Worm (Caenorhabditis elegans) whole organism, L2 larva: ENCODE data around the gene deb-1.

Source experiments
- C34F6.9 ChIP-seq: fragments of 150-350 bp; optimal IDR thresholded peaks from 2 replicates; lab custom pipeline; 2014; ENCODE audit warnings: missing biosample characterization, missing genetic modification characterization
- F13H6.1 ChIP-seq: sonication (generic microtip); optimal IDR thresholded peaks from 2 replicates; lab custom pipeline; 2016; ENCODE audit warnings: missing genetic modification characterization, missing compliant biosample characterization
- R02D3.7 ChIP-seq: fragments of 150-350 bp; optimal IDR thresholded peaks from 2 replicates; lab custom pipeline; 2014; ENCODE audit warnings: missing biosample characterization, missing genetic modification characterization
- Y55F3AM.14 ChIP-seq: fragments of 200-800 bp; sonication (Bioruptor generic); optimal IDR thresholded peaks from 2 replicates; lab custom pipeline; 2018; ENCODE audit warnings: mild to moderate bottlenecking, missing genetic modification characterization, missing compliant biosample characterization
- ZK546.5 ChIP-seq: sonication (generic microtip); optimal IDR thresholded peaks from 2 replicates; lab custom pipeline; 2017; ENCODE audit warnings: missing biosample characterization, missing genetic modification characterization
- alr-1 ChIP-seq: fragments of 150-350 bp; optimal IDR thresholded peaks from 2 replicates; lab custom pipeline; 2014; ENCODE audit warnings: missing biosample characterization, missing genetic modification characterization
- ama-1 ChIP-seq: fragments of 150-350 bp; optimal IDR thresholded peaks from 2 replicates; lab custom pipeline; 2018; ENCODE audit warnings: inconsistent platforms
- ceh-16 ChIP-seq: fragments of 150-350 bp; optimal IDR thresholded peaks from 2 replicates; lab custom pipeline; 2014; ENCODE audit warnings: missing biosample characterization, missing genetic modification characterization
- ceh-82 ChIP-seq: fragments of 150-350 bp; optimal IDR thresholded peaks from 2 replicates; lab custom pipeline; 2014; ENCODE audit warnings: missing biosample characterization, missing genetic modification characterization
- crh-2 ChIP-seq: sonication (generic microtip); optimal IDR thresholded peaks from 2 replicates; lab custom pipeline; 2017; ENCODE audit warnings: missing biosample characterization, missing genetic modification characterization
- elt-1 ChIP-seq: fragments of 150-350 bp; optimal IDR thresholded peaks from 2 replicates; lab custom pipeline; 2014; ENCODE audit warnings: missing biosample characterization, missing genetic modification characterization
- elt-3 ChIP-seq: sonication (generic microtip); optimal IDR thresholded peaks from 2 replicates; lab custom pipeline; 2017; ENCODE audit warnings: missing biosample characterization, missing genetic modification characterization
- fos-1 ChIP-seq: fragments of 150-350 bp; optimal IDR thresholded peaks from 2 replicates; lab custom pipeline; 2014; ENCODE audit warnings: missing biosample characterization, missing genetic modification characterization
- gmeb-1 ChIP-seq: fragments of 150-350 bp; optimal IDR thresholded peaks from 2 replicates; lab custom pipeline; 2014; ENCODE audit warnings: missing biosample characterization, missing genetic modification characterization
- lin-11 ChIP-seq: fragments of 150-350 bp; sonication (generic microtip); optimal IDR thresholded peaks from 2 replicates; lab custom pipeline; 2014; ENCODE audit warnings: missing biosample characterization, missing genetic modification characterization, inconsistent platforms, mixed read lengths
- lin-13 ChIP-seq: fragments of 150-350 bp; optimal IDR thresholded peaks from 2 replicates; lab custom pipeline; 2014; ENCODE audit warnings: missing biosample characterization, missing genetic modification reagents, missing genetic modification characterization
- lin-39 ChIP-seq: fragments of 150-350 bp; optimal IDR thresholded peaks from 2 replicates; lab custom pipeline; 2014; ENCODE audit warnings: missing biosample characterization, missing genetic modification reagents, missing genetic modification characterization
- mbf-1 ChIP-seq: sonication (generic microtip); optimal IDR thresholded peaks from 2 replicates; lab custom pipeline; 2017; ENCODE audit warnings: missing biosample characterization, missing genetic modification characterization
- nhr-10 ChIP-seq: sonication (generic microtip); optimal IDR thresholded peaks from 2 replicates; lab custom pipeline; 2017; ENCODE audit warnings: missing biosample characterization, missing genetic modification characterization
- nhr-11 ChIP-seq: fragments of 150-350 bp; optimal IDR thresholded peaks from 2 replicates; lab custom pipeline; 2014; ENCODE audit warnings: missing biosample characterization, missing genetic modification characterization
- nhr-12 ChIP-seq: fragments of 150-350 bp; optimal IDR thresholded peaks from 2 replicates; lab custom pipeline; 2014; ENCODE audit warnings: missing biosample characterization, missing genetic modification characterization
- nhr-129 ChIP-seq: fragments of 150-350 bp; optimal IDR thresholded peaks from 2 replicates; lab custom pipeline; 2014; ENCODE audit warnings: missing biosample characterization, missing genetic modification characterization
- nhr-21 ChIP-seq: fragments of 150-350 bp; optimal IDR thresholded peaks from 2 replicates; lab custom pipeline; 2014; ENCODE audit warnings: missing biosample characterization, missing genetic modification characterization
- nhr-23 ChIP-seq: fragments of 150-350 bp; optimal IDR thresholded peaks from 2 replicates; lab custom pipeline; 2014; ENCODE audit warnings: missing biosample characterization, missing genetic modification reagents, missing genetic modification characterization
- nhr-237 ChIP-seq: fragments of 150-350 bp; optimal IDR thresholded peaks from 2 replicates; lab custom pipeline; 2014; ENCODE audit warnings: missing biosample characterization, missing genetic modification characterization
- nhr-6 ChIP-seq: fragments of 150-350 bp; optimal IDR thresholded peaks from 2 replicates; lab custom pipeline; 2014; ENCODE audit warnings: missing biosample characterization, missing genetic modification characterization
- nhr-77 ChIP-seq: fragments of 150-350 bp; optimal IDR thresholded peaks from 2 replicates; lab custom pipeline; 2014; ENCODE audit warnings: missing biosample characterization, missing genetic modification characterization
- skn-1 ChIP-seq: sonication (generic microtip); optimal IDR thresholded peaks from 2 replicates; lab custom pipeline; 2017; ENCODE audit warnings: missing biosample characterization, missing genetic modification characterization
- sma-3 ChIP-seq: sonication (generic microtip); optimal IDR thresholded peaks from 2 replicates; lab custom pipeline; 2016; ENCODE audit warnings: missing genetic modification reagents, missing genetic modification characterization, missing compliant biosample characterization
- sma-9 ChIP-seq, 2 experiments: fragments of 150-350 bp in 1 of 2; sonication (generic microtip) in 1 of 2; optimal IDR thresholded peaks; 2 replicates each; lab custom pipeline; 2014 to 2016; ENCODE audit warnings: missing genetic modification characterization in 2 of 2, mild to moderate bottlenecking in 1 of 2, missing biosample characterization in 1 of 2, missing compliant biosample characterization in 1 of 2, missing genetic modification reagents in 1 of 2, moderate library complexity in 1 of 2
- snpc-4 ChIP-seq: fragments of 150-350 bp; optimal IDR thresholded peaks from 2 replicates; lab custom pipeline; 2014; ENCODE audit warnings: missing biosample characterization, missing genetic modification characterization
- unc-39 ChIP-seq: fragments of 150-350 bp; optimal IDR thresholded peaks from 2 replicates; lab custom pipeline; 2014; ENCODE audit warnings: missing biosample characterization, missing genetic modification characterization
- unc-62 ChIP-seq: fragments of 150-350 bp; optimal IDR thresholded peaks from 2 replicates; lab custom pipeline; 2014; ENCODE audit warnings: missing biosample characterization, missing genetic modification reagents, missing genetic modification characterization
- zag-1 ChIP-seq: fragments of 150-350 bp; optimal IDR thresholded peaks from 2 replicates; lab custom pipeline; 2014; ENCODE audit warnings: missing biosample characterization, missing genetic modification characterization
- ztf-1 ChIP-seq: fragments of 200-800 bp; sonication (Bioruptor generic); conservative IDR thresholded peaks from 2 replicates; pipeline ENCODE4 v1.3.6; 2022; ENCODE audit warnings: missing genetic modification characterization, missing compliant biosample characterization

The deb-1 gene

DNA sequence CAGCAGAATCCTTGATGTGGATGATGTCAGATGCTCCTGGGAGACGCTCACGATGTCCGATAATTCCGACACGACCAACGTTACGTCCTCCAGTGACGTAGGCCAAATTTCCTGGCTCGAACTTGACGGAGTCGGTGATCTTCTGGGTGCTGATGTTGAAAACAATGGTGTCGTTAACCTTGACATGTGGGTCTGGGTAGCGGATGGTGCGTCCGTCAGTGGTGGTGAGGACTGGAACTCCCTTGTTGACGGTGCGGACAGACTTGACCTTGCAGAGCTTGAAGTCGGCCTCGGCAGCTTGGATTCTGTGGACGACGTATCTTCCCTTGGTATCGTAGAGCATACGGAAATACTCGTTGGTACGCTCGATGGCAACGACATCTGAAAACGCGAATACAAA, 10.1 kb downstream of the deb-1 start:
- no peak for TF ChIP-seq Y55F3AM.14 (GFP tag; lab: Kevin White, UChicago)
- TF ChIP-seq ceh-16 (tag; lab: Kevin White, UChicago), result no peak
- no peak for TF ChIP-seq sma-9 (GFP tag; optimal IDR thresholded peaks at IDR 0.05; lab: Kevin White, UChicago)
- TF ChIP-seq sma-9 (tag; optimal IDR thresholded peaks at IDR 0.05; lab: Kevin White, UChicago), result no peak
- TF ChIP-seq lin-11, result no peak

DNA sequence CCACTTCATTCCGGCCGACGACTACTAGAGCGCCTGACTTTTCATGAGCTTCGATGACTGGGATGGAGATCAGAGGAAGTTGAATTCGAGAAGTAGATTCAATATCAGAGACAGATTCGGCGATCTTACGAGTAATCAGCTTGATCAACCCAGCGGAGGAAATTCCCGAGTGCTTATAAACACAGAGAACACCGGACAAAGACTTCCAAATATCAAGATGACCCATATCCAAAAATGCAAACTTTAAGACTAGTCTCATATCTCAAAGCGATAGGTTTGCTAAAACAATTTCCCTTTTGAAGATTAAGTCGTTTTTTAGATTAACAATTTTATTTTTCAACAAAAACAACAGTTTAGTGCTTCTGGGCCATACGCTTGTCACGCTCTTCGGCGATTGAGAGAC, 10.7 kb downstream of the deb-1 start, which contains the start of gene Y43B11AR.3:
Y43B11AR.3 (minus strand) TSS at position 335 of the 403 bp plus-strand sequence.
- TF ChIP-seq nhr-11 (tag; lab: Kevin White, UChicago) (peak; percentile 33), nhr-10 (tag; lab: Kevin White, UChicago) (no peak), elt-3 (tag; lab: Kevin White, UChicago) (no peak), unc-39 (tag; lab: Kevin White, UChicago) (no peak), ama-1 (lab: Kevin White, UChicago) (peak; percentile 46), ZK546.5 (no peak), nhr-6 (tag; lab: Kevin White, UChicago) (no peak)
- TF ChIP-seq, all 48 proteins: peak for 2

DNA sequence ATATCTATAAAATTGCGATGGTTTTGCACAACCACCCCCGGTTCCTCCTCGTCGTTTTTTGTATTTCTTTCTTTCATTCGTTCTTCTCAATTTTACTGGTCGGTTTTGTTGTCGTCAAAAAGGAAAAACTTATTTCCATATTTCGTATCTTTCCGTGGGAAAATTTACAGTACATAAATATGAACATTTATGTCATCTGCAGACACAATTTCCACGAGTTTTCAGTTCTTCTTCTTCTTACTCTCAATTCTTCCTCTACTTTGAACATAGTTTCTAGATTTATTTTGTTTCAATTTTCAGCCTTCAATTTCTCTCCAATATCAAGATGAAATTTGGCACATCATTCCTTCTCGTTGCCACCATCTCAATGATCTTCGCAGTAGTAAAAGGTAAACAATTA, 12.9 kb downstream of the deb-1 start, which contains the start of gene Y43B11AR.1:
Y43B11AR.1 (plus strand) TSS at position 301 of the 400 bp plus-strand sequence.
- TF ChIP-seq fos-1 (tag; lab: Kevin White, UChicago) (no peak), Y55F3AM.14 (GFP tag; lab: Kevin White, UChicago) (no peak), ama-1 (lab: Kevin White, UChicago) (no peak), R02D3.7 (tag; lab: Kevin White, UChicago) (no peak), unc-62 (GFP tag; lab: Kevin White, UChicago) (no peak)

DNA sequence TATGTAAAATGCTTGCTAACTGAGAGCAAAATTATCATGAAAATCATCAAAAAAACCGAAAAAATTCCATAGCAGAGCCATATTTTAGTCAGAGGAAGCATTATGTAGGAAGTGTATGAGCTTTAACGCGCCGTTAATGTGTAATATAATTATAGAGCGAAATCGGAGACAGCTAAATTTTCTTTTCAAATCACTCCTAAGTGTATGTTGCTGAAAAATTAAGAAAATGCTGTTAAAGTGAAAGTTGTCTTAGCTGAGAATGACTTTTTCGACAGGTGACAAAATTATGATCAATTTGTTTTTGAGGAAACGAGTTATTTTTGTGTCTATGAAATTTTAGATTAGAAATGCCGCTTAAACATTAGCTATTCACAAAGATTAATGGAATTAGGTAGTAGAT, 19.0 kb downstream of the deb-1 start, which contains the start of gene srg-50:
srg-50 (minus strand) TSS at position 101 of the 400 bp plus-strand sequence.
- TF ChIP-seq nhr-12 (tag; lab: Kevin White, UChicago), result no peak
- TF ChIP-seq lin-11, result no peak
- TF ChIP-seq snpc-4 (tag; lab: Kevin White, UChicago), result no peak
- TF ChIP-seq C34F6.9 (tag; lab: Kevin White, UChicago), result no peak
- no peak for TF ChIP-seq lin-13 (GFP tag; lab: Kevin White, UChicago)
- no peak for TF ChIP-seq gmeb-1 (tag; lab: Kevin White, UChicago)
- no peak for TF ChIP-seq elt-1 (tag; lab: Kevin White, UChicago)
- TF ChIP-seq unc-62 (GFP tag; lab: Kevin White, UChicago), result no peak

DNA sequence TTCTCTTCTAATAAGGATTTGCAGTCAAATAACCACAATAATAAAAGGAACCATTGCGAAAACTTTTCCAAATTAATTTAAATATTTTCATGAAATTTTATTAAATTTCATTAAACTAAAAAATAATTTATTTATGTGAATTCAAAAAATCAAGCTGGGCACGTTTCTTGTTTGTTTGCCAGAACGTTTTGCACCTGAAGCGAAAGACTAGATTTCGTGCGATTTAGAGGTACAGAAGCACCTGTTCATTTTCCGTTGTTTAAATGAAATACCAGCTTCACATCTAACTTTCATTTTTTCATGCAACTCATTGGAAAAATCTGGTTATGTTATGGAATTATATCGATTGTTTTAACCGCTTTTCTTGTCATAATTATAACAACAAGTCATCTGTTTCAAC, 22.0 kb downstream of the deb-1 start, which contains the start of gene srg-48:
srg-48 (plus strand) TSS at position 301 of the 400 bp plus-strand sequence.
- no peak for TF ChIP-seq nhr-21 (tag; lab: Kevin White, UChicago)
- no peak for TF ChIP-seq nhr-23 (tag; lab: Kevin White, UChicago)
- TF ChIP-seq unc-62 (GFP tag; lab: Kevin White, UChicago), result no peak
- TF ChIP-seq nhr-77 (tag; lab: Kevin White, UChicago), result no peak
- TF ChIP-seq mbf-1, result no peak
- TF ChIP-seq ceh-82 (tag; lab: Kevin White, UChicago), result no peak
- TF ChIP-seq nhr-11 (tag; lab: Kevin White, UChicago), result no peak
- TF ChIP-seq unc-39 (tag; lab: Kevin White, UChicago), result no peak
- TF ChIP-seq ztf-1, result no peak
- no peak for TF ChIP-seq F13H6.1 (tag; lab: Kevin White, UChicago)
- TF ChIP-seq alr-1, result no peak
- TF ChIP-seq ama-1 (lab: Kevin White, UChicago), result no peak
- TF ChIP-seq nhr-129 (tag; lab: Kevin White, UChicago), result no peak
- no peak for TF ChIP-seq lin-11
- TF ChIP-seq zag-1 (tag; lab: Kevin White, UChicago), result no peak
- TF ChIP-seq elt-1 (tag; lab: Kevin White, UChicago), result no peak
- TF ChIP-seq crh-2 (tag; lab: Kevin White, UChicago), result no peak
- no peak for TF ChIP-seq nhr-10 (tag; lab: Kevin White, UChicago)
- TF ChIP-seq sma-9 (GFP tag; optimal IDR thresholded peaks at IDR 0.05; lab: Kevin White, UChicago), result no peak
- TF ChIP-seq sma-9 (tag; optimal IDR thresholded peaks at IDR 0.05; lab: Kevin White, UChicago), result no peak
- no peak for TF ChIP-seq gmeb-1 (tag; lab: Kevin White, UChicago)
- TF ChIP-seq, all 48 proteins: peak for 0

DNA sequence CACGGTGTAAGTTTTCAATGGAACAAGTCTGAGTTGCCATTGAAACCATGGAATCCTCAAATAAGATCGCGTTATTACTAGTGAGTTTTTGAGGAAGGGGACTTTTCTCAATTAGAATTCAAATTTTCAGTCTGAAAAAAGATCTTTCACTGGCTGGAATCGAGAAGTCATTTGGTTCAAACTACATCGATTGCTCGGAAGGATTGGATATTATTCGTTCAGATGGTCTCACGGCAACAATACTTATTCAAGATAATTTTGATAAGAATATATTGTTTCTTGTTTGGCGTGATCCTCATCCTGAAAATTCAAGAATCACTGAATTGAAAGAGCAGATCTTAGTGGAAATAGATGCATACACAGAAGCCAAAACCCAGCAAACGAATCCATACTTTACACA, 26.6 kb downstream of the deb-1 start:
- no peak for TF ChIP-seq crh-2 (tag; lab: Kevin White, UChicago)
- no peak for TF ChIP-seq ama-1 (lab: Kevin White, UChicago)
- no peak for TF ChIP-seq sma-3 (GFP tag; lab: Kevin White, UChicago)
- no peak for TF ChIP-seq lin-39 (tag; lab: Kevin White, UChicago)
- TF ChIP-seq nhr-6 (tag; lab: Kevin White, UChicago), result no peak
- TF ChIP-seq unc-39 (tag; lab: Kevin White, UChicago), result no peak
- TF ChIP-seq R02D3.7 (tag; lab: Kevin White, UChicago), result no peak
- TF ChIP-seq alr-1, result no peak
- no peak for TF ChIP-seq lin-13 (GFP tag; lab: Kevin White, UChicago)
- TF ChIP-seq elt-1 (tag; lab: Kevin White, UChicago), result no peak
- TF ChIP-seq nhr-237 (tag; lab: Kevin White, UChicago), result no peak
- TF ChIP-seq snpc-4 (tag; lab: Kevin White, UChicago), result no peak
- TF ChIP-seq sma-9 (GFP tag; optimal IDR thresholded peaks at IDR 0.05; lab: Kevin White, UChicago), result no peak
- no peak for TF ChIP-seq sma-9 (tag; optimal IDR thresholded peaks at IDR 0.05; lab: Kevin White, UChicago)
- TF ChIP-seq skn-1 (tag; lab: Kevin White, UChicago), result no peak
